Worm (Caenorhabditis elegans): ENCODE measurements around the gene F54D12.9.

F54D12.9 gene

ce11 chrII:1400105-1400504 is 18.6 kb upstream of the F54D12.9 start, which contains the start of gene F54D12.1:
Gene F54D12.1 (plus strand): TSS chrII:1400405.
- no peak for TF ChIP-seq T22C8.4 (GFP tag; IDR thresholded peaks at IDR 0.05)
- no peak for TF ChIP-seq ztf-29 (GFP tag; IDR thresholded peaks at IDR 0.05)
- TF ChIP-seq klf-2 (GFP tag; conservative IDR thresholded peaks at IDR 0.05) = no peak
- no peak for TF ChIP-seq med-1 (GFP tag; optimal IDR thresholded peaks at IDR 0.05; ENCODE audit: insufficient read depth)
- TF ChIP-seq tab-1 (GFP tag; IDR thresholded peaks at IDR 0.05) = no peak
- TF ChIP-seq ref-1 (GFP tag; conservative IDR thresholded peaks at IDR 0.05) = no peak
- TF ChIP-seq ztf-23 (GFP tag; IDR thresholded peaks at IDR 0.05) = no peak
- no peak for TF ChIP-seq flt-1 (GFP tag; IDR thresholded peaks at IDR 0.05)
- TF ChIP-seq cog-1 (tag; optimal IDR thresholded peaks at IDR 0.05) = no peak

ce11 chrII:1398396-1398795 is 16.9 kb upstream of the F54D12.9 start, which contains the start of gene F54D12.2:
Gene F54D12.2 (plus strand): TSS chrII:1398696.
- TF ChIP-seq ref-1 (GFP tag; conservative IDR thresholded peaks at IDR 0.05) (no peak), ztf-23 (GFP tag; IDR thresholded peaks at IDR 0.05) (no peak), klf-2 (GFP tag; conservative IDR thresholded peaks at IDR 0.05) (no peak), flt-1 (GFP tag; IDR thresholded peaks at IDR 0.05) (no peak), ztf-29 (GFP tag; IDR thresholded peaks at IDR 0.05) (no peak), cog-1 (tag; optimal IDR thresholded peaks at IDR 0.05) (no peak), med-1 (GFP tag; optimal IDR thresholded peaks at IDR 0.05; ENCODE audit: insufficient read depth) (no peak), tab-1 (GFP tag; IDR thresholded peaks at IDR 0.05) (no peak), T22C8.4 (GFP tag; IDR thresholded peaks at IDR 0.05) (no peak)

ce11 chrII:1397703-1398102 is 16.2 kb upstream of the F54D12.9 start, which contains the start of gene F54D12.8:
Gene F54D12.8 (minus strand): TSS chrII:1398038.
- TF ChIP-seq klf-2 (GFP tag; conservative IDR thresholded peaks at IDR 0.05) = no peak
- TF ChIP-seq ref-1 (GFP tag; conservative IDR thresholded peaks at IDR 0.05) = no peak
- TF ChIP-seq T22C8.4 (GFP tag; IDR thresholded peaks at IDR 0.05) = no peak
- no peak for TF ChIP-seq ztf-29 (GFP tag; IDR thresholded peaks at IDR 0.05)
- no peak for TF ChIP-seq tab-1 (GFP tag; IDR thresholded peaks at IDR 0.05)
- no peak for TF ChIP-seq flt-1 (GFP tag; IDR thresholded peaks at IDR 0.05)

- TF ChIP-seq flt-1 (GFP tag; IDR thresholded peaks at IDR 0.05) (no peak), T22C8.4 (GFP tag; IDR thresholded peaks at IDR 0.05) (no peak), ref-1 (GFP tag; conservative IDR thresholded peaks at IDR 0.05) (no peak), med-1 (GFP tag; optimal IDR thresholded peaks at IDR 0.05; ENCODE audit: insufficient read depth) (no peak), klf-2 (GFP tag; conservative IDR thresholded peaks at IDR 0.05) (no peak), ztf-29 (GFP tag; IDR thresholded peaks at IDR 0.05) (no peak), cog-1 (tag; optimal IDR thresholded peaks at IDR 0.05) (no peak), ztf-23 (GFP tag; IDR thresholded peaks at IDR 0.05) (no peak), tab-1 (GFP tag; IDR thresholded peaks at IDR 0.05) (no peak)
These were observed 5.0 kb upstream of the F54D12.9 start, which contains the start of gene aat-7 for ce11 chrII:1386478-1386877. Gene aat-7 (plus strand): TSS chrII:1386870.

- no peak for TF ChIP-seq flt-1 (GFP tag; IDR thresholded peaks at IDR 0.05)
These were observed 3.8 kb upstream of the F54D12.9 start, which contains the start of gene F54D12.7 for ce11 chrII:1385280-1385679. Gene F54D12.7 (minus strand): TSS chrII:1385380.

- TF ChIP-seq ztf-29 (GFP tag; IDR thresholded peaks at IDR 0.05) (no peak), tab-1 (GFP tag; IDR thresholded peaks at IDR 0.05) (no peak), ref-1 (GFP tag; conservative IDR thresholded peaks at IDR 0.05) (no peak), cog-1 (tag; optimal IDR thresholded peaks at IDR 0.05) (no peak), flt-1 (GFP tag; IDR thresholded peaks at IDR 0.05) (no peak), T22C8.4 (GFP tag; IDR thresholded peaks at IDR 0.05) (no peak), ztf-23 (GFP tag; IDR thresholded peaks at IDR 0.05) (no peak), med-1 (GFP tag; optimal IDR thresholded peaks at IDR 0.05; ENCODE audit: insufficient read depth) (no peak), klf-2 (GFP tag; conservative IDR thresholded peaks at IDR 0.05) (no peak)
These were observed 3.3 kb downstream of the F54D12.9 start, which contains the start of gene F54D12.10 for ce11 chrII:1378259-1378658. Gene F54D12.10 (minus strand): TSS chrII:1378359.

- TF ChIP-seq tab-1 (GFP tag; IDR thresholded peaks at IDR 0.05) (no peak), T22C8.4 (GFP tag; IDR thresholded peaks at IDR 0.05) (no peak), med-1 (GFP tag; optimal IDR thresholded peaks at IDR 0.05; ENCODE audit: insufficient read depth) (no peak), ref-1 (GFP tag; conservative IDR thresholded peaks at IDR 0.05) (no peak), ztf-29 (GFP tag; IDR thresholded peaks at IDR 0.05) (no peak), flt-1 (GFP tag; IDR thresholded peaks at IDR 0.05) (no peak), klf-2 (GFP tag; conservative IDR thresholded peaks at IDR 0.05) (no peak), ztf-23 (GFP tag; IDR thresholded peaks at IDR 0.05) (no peak), cog-1 (tag; optimal IDR thresholded peaks at IDR 0.05) (no peak)
These were observed 4.7 kb downstream of the F54D12.9 start for ce11 chrII:1376795-1377194.

ce11 chrII:1375627-1376026 is 5.9 kb downstream of the F54D12.9 start:
- no peak for TF ChIP-seq klf-2 (GFP tag; conservative IDR thresholded peaks at IDR 0.05)
- TF ChIP-seq ztf-23 (GFP tag; IDR thresholded peaks at IDR 0.05) = no peak
- TF ChIP-seq med-1 (GFP tag; optimal IDR thresholded peaks at IDR 0.05; ENCODE audit: insufficient read depth) = no peak
- no peak for TF ChIP-seq cog-1 (tag; optimal IDR thresholded peaks at IDR 0.05)
- TF ChIP-seq ztf-29 (GFP tag; IDR thresholded peaks at IDR 0.05) = no peak
- no peak for TF ChIP-seq ref-1 (GFP tag; conservative IDR thresholded peaks at IDR 0.05)
- no peak for TF ChIP-seq flt-1 (GFP tag; IDR thresholded peaks at IDR 0.05)
- TF ChIP-seq tab-1 (GFP tag; IDR thresholded peaks at IDR 0.05) = no peak
- TF ChIP-seq T22C8.4 (GFP tag; IDR thresholded peaks at IDR 0.05) = no peak

- TF ChIP-seq flt-1 (GFP tag; IDR thresholded peaks at IDR 0.05) = no peak
- no peak for TF ChIP-seq ref-1 (GFP tag; conservative IDR thresholded peaks at IDR 0.05)
- no peak for TF ChIP-seq cog-1 (tag; optimal IDR thresholded peaks at IDR 0.05)
- no peak for TF ChIP-seq med-1 (GFP tag; optimal IDR thresholded peaks at IDR 0.05; ENCODE audit: insufficient read depth)
- no peak for TF ChIP-seq klf-2 (GFP tag; conservative IDR thresholded peaks at IDR 0.05)
- TF ChIP-seq T22C8.4 (GFP tag; IDR thresholded peaks at IDR 0.05) = no peak
- no peak for TF ChIP-seq ztf-23 (GFP tag; IDR thresholded peaks at IDR 0.05)
- no peak for TF ChIP-seq tab-1 (GFP tag; IDR thresholded peaks at IDR 0.05)
- TF ChIP-seq ztf-29 (GFP tag; IDR thresholded peaks at IDR 0.05) = no peak
These were observed 6.6 kb downstream of the F54D12.9 start, which contains the start of gene rog-1 for ce11 chrII:1374889-1375288. Gene rog-1 (minus strand): TSS chrII:1374989.

- no peak for TF ChIP-seq ztf-23 (GFP tag; IDR thresholded peaks at IDR 0.05)
- no peak for TF ChIP-seq ztf-29 (GFP tag; IDR thresholded peaks at IDR 0.05)
- no peak for TF ChIP-seq cog-1 (tag; optimal IDR thresholded peaks at IDR 0.05)
- TF ChIP-seq tab-1 (GFP tag; IDR thresholded peaks at IDR 0.05) = no peak
- no peak for TF ChIP-seq med-1 (GFP tag; optimal IDR thresholded peaks at IDR 0.05; ENCODE audit: insufficient read depth)
- no peak for TF ChIP-seq klf-2 (GFP tag; conservative IDR thresholded peaks at IDR 0.05)
These were observed 7.0 kb downstream of the F54D12.9 start for ce11 chrII:1374486-1374885.

All from whole organism, midembryonic.